Fruit fly (Drosophila melanogaster): ENCODE measurements around the gene CG42833.

Gene CG42833

dm6 chr3L:20241987-20242982, 42.4 kb downstream of the CG42833 start:
- TF ChIP-seq CG10348 (GFP tag; IDR thresholded peaks at IDR 0.05) (no peak), CG32121 (GFP tag; IDR thresholded peaks at IDR 0.05) (peak; percentile 61; the same call in 1 of the 2 replicates), CG15710 (tag; optimal IDR thresholded peaks at IDR 0.05) (peak; percentile 48), Snoo (tag; optimal IDR thresholded peaks at IDR 0.05) (peak; percentile 45), Pif1A (GFP tag; optimal IDR thresholded peaks at IDR 0.05) (no peak), EcR (GFP tag; optimal IDR thresholded peaks at IDR 0.05) (no peak), gl (tag; optimal IDR thresholded peaks at IDR 0.05) (no peak), CG17806 (tag; optimal IDR thresholded peaks at IDR 0.05) (peak; percentile 19), CG13204 (GFP tag; optimal IDR thresholded peaks at IDR 0.05) (no peak), CG12605 (GFP tag; IDR thresholded peaks at IDR 0.05) (no peak; the same call in none of the 2 replicates), CG8301 (tag; optimal IDR thresholded peaks at IDR 0.05) (peak; percentile 15), CG14655 (GFP tag; optimal IDR thresholded peaks at IDR 0.05) (no peak), Ets98B (GFP tag; IDR thresholded peaks at IDR 0.05) (peak; percentile 50; the same call in 1 of the 2 replicates), CG4496 (GFP tag; IDR thresholded peaks at IDR 0.05) (peak; percentile 81), CG8159 (tag; optimal IDR thresholded peaks at IDR 0.05) (peak; percentile 53), fd96Ca (GFP tag; IDR thresholded peaks at IDR 0.05) (no peak), D1 (tag; optimal IDR thresholded peaks at IDR 0.05) (no peak), Pif1B (GFP tag; optimal IDR thresholded peaks at IDR 0.05) (peak; percentile 39), CG34367 (tag; optimal IDR thresholded peaks at IDR 0.05) (peak; percentile 29), CG9948 (tag; optimal IDR thresholded peaks at IDR 0.05) (peak; percentile 47), rn (GFP tag; IDR thresholded peaks at IDR 0.05) (0 out of 2 replicates have a peak, but pooled peaks have one; percentile 10)

dm6 chr3L:20247513-20248173, 47.8 kb downstream of the CG42833 start, which contains the start of gene rdgC:
Gene rdgC (plus strand): TSS chr3L:20248080.
- peak; percentile 83 for TF ChIP-seq Snoo (tag; optimal IDR thresholded peaks at IDR 0.05)
- TF ChIP-seq CG17806 (tag; optimal IDR thresholded peaks at IDR 0.05) = peak; percentile 91
- peak; percentile 64 for TF ChIP-seq D1 (tag; optimal IDR thresholded peaks at IDR 0.05)
- TF ChIP-seq gl (tag; optimal IDR thresholded peaks at IDR 0.05) = peak; percentile 78
- peak; percentile 96 for TF ChIP-seq CG32121 (GFP tag; IDR thresholded peaks at IDR 0.05)
- peak; percentile 89 for TF ChIP-seq CG15710 (tag; optimal IDR thresholded peaks at IDR 0.05)
- peak; percentile 69 for TF ChIP-seq CG10348 (GFP tag; IDR thresholded peaks at IDR 0.05)
- peak; percentile 92 for TF ChIP-seq CG8301 (tag; optimal IDR thresholded peaks at IDR 0.05)
- TF ChIP-seq Ets98B (GFP tag; IDR thresholded peaks at IDR 0.05) = peak; percentile 97
- TF ChIP-seq EcR (GFP tag; optimal IDR thresholded peaks at IDR 0.05) = no peak
- peak; percentile 94 for TF ChIP-seq CG12605 (GFP tag; IDR thresholded peaks at IDR 0.05)
- peak; percentile 79 for TF ChIP-seq Pif1B (GFP tag; optimal IDR thresholded peaks at IDR 0.05)
- peak; percentile 93 for TF ChIP-seq fd96Ca (GFP tag; IDR thresholded peaks at IDR 0.05)
- peak; percentile 86 for TF ChIP-seq rn (GFP tag; IDR thresholded peaks at IDR 0.05)
- peak; percentile 87 for TF ChIP-seq CG9948 (tag; optimal IDR thresholded peaks at IDR 0.05)
- TF ChIP-seq Pif1A (GFP tag; optimal IDR thresholded peaks at IDR 0.05) = peak; percentile 92
- peak; percentile 89 for TF ChIP-seq CG14655 (GFP tag; optimal IDR thresholded peaks at IDR 0.05)
- TF ChIP-seq CG13204 (GFP tag; optimal IDR thresholded peaks at IDR 0.05) = peak; percentile 12
- peak; percentile 98 for TF ChIP-seq CG4496 (GFP tag; IDR thresholded peaks at IDR 0.05)
- TF ChIP-seq CG34367 (tag; optimal IDR thresholded peaks at IDR 0.05) = peak; percentile 89
- peak; percentile 93 for TF ChIP-seq CG8159 (tag; optimal IDR thresholded peaks at IDR 0.05)
